Worm (Caenorhabditis elegans): ENCODE results near the gene M03A8.3.
A peak's percentile ranks its signal among the peaks of the same experiment; 100 is the strongest.

Gene M03A8.3

DNA sequence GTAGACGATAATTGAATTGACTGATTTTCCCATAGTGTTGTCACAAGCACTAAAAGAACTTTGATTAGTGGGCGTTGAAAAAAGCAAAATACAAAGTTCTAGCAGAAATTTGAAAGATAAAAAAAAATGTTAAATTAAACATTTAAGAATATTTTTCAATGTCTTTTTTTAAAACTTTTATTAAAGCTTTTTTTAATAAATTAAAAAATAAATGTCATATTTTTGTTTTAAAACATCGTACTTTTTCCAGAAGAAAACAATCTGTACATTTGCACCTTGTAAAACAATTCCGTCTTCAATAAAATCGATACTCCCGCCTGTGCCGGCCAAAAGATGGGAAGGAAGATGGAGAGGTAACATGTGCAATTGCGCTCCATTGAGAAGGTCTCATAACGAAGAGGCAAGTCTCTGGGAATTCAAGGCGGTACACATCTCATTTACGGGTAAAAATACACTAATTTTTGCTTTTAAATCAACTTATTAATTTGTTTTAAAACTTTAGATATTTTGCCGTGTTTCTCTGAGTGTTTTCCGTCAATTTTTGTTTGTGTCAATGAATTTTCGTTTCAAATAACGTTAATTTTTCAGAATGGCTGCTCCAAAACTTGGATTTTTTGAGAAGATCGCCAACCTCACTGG, 40.9 kb downstream of the M03A8.3 start, which contains the start of the genes glr-6 and asg-2 (continued):
- TF ChIP-seq pqm-1 (tag; optimal IDR thresholded peaks at IDR 0.05), result no peak
- no peak for TF ChIP-seq alr-1 (tag; optimal IDR thresholded peaks at IDR 0.05; ENCODE audit: borderline replicate concordance)
- TF ChIP-seq ama-1 (optimal IDR thresholded peaks at IDR 0.05), result no peak
- TF ChIP-seq sup-37 (GFP tag; optimal IDR thresholded peaks at IDR 0.05), result no peak
- TF ChIP-seq hlh-4 (tag; optimal IDR thresholded peaks at IDR 0.05), result no peak
- peak; percentile 86 for TF ChIP-seq nhr-77 (tag; optimal IDR thresholded peaks at IDR 0.05)
- peak; percentile 34 for TF ChIP-seq nhr-237 (tag; optimal IDR thresholded peaks at IDR 0.05)
- peak; percentile 32 for TF ChIP-seq nhr-11 (tag; optimal IDR thresholded peaks at IDR 0.05)
- no peak for TF ChIP-seq efl-3 (GFP tag; optimal IDR thresholded peaks at IDR 0.05)
- TF ChIP-seq Y116A8C.19 (tag; optimal IDR thresholded peaks at IDR 0.05; ENCODE audit: borderline replicate concordance), result no peak
- TF ChIP-seq blmp-1 (tag; optimal IDR thresholded peaks at IDR 0.05), result peak; percentile 76
- TF ChIP-seq lin-39 (tag; optimal IDR thresholded peaks at IDR 0.05), result peak; percentile 55
- TF ChIP-seq snpc-4 (tag; optimal IDR thresholded peaks at IDR 0.05), result peak; percentile 28
- TF ChIP-seq ceh-8 (GFP tag; optimal IDR thresholded peaks at IDR 0.05), result no peak
- peak; percentile 78 for TF ChIP-seq lin-13 (GFP tag; optimal IDR thresholded peaks at IDR 0.05)
- no peak for TF ChIP-seq fkh-4 (tag; optimal IDR thresholded peaks at IDR 0.05; ENCODE audit: borderline replicate concordance)
- no peak for TF ChIP-seq sptf-1 (tag; optimal IDR thresholded peaks at IDR 0.05)
- TF ChIP-seq nhr-71 (tag; optimal IDR thresholded peaks at IDR 0.05), result peak; percentile 90
- no peak for TF ChIP-seq ceh-90 (tag; optimal IDR thresholded peaks at IDR 0.05)
- no peak for TF ChIP-seq aly-2 (tag; optimal IDR thresholded peaks at IDR 0.05)
- TF ChIP-seq ceh-82 (tag; optimal IDR thresholded peaks at IDR 0.05), result peak; percentile 60 to 76 (median 62)
- TF ChIP-seq egl-13 (tag; optimal IDR thresholded peaks at IDR 0.05), result peak; percentile 12
- no peak for TF ChIP-seq mef-2 (tag; optimal IDR thresholded peaks at IDR 0.05)
- peak; percentile 74 to 81 for TF ChIP-seq efl-1 (optimal IDR thresholded peaks at IDR 0.05)
- peak; percentile 65 to 96 for TF ChIP-seq efl-1 (GFP tag; optimal IDR thresholded peaks at IDR 0.05 in 1 of 2)
- TF ChIP-seq C16A3.4 (tag; optimal IDR thresholded peaks at IDR 0.05), result peak; percentile 98
- TF ChIP-seq isw-1 (GFP tag; IDR thresholded peaks at IDR 0.05), result peak; percentile 46
- peak; percentile 78 for TF ChIP-seq nhr-90 (tag; optimal IDR thresholded peaks at IDR 0.05; ENCODE audit: poor library complexity)
- TF ChIP-seq unc-98 (GFP tag; IDR thresholded peaks at IDR 0.05), result no peak
- 0 out of 2 replicates have a peak, but pooled peaks have one; percentile 26 for TF ChIP-seq ceh-88 (GFP tag; IDR thresholded peaks at IDR 0.05)
- TF ChIP-seq elt-3 (tag; optimal IDR thresholded peaks at IDR 0.05), result peak in 3 of 6 experiments; percentile 26 to 70 (median 30)
- TF ChIP-seq unc-62 (GFP tag; optimal IDR thresholded peaks at IDR 0.05), result no peak
- TF ChIP-seq ets-5 (GFP tag; IDR thresholded peaks at IDR 0.05), result no peak

DNA sequence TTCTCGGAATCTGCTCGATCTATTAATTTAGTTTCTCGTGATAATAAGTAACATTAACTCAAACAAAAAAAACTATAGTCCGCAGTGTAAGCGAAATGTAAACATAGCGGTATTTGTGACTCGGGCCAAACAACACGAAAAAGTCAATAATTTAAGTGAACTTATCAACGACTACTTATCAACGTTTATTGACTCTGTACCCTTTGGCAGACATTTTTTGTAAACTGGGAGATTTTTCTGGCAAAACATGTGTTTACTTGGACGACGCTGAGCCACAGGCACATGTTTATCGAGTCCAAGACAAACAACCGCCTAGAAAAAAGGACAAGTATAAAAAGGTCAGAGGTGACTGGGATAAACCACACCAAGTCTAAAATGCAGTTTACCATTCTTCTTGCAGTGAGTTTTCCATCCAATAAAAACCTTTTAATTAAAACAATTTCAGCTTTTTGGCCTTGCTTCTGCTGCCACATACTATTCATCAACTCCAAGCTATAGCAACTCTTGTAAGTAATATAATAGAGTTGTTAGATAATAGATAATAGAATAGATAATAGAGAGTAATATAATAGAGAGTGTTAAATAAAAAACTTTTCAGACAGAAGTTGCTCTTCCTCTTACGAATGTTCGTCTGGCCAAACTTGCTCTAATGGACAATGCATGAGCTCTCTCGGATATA, 44.7 kb downstream of the M03A8.3 start, which contains the start of gene C53B7.3:
TSS of gene C53B7.3 (plus strand) at position 362 of the 679 bp plus-strand sequence.
- TF ChIP-seq tbx-2 (tag; optimal IDR thresholded peaks at IDR 0.05) (peak; percentile 66), unc-62 (GFP tag; optimal IDR thresholded peaks at IDR 0.05) (no peak), nhr-47 (tag; optimal IDR thresholded peaks at IDR 0.05) (no peak), nhr-20 (tag; optimal IDR thresholded peaks at IDR 0.05) (peak; percentile 13), lin-39 (tag; optimal IDR thresholded peaks at IDR 0.05) (no peak), efl-1 (optimal IDR thresholded peaks at IDR 0.05) (no peak), efl-1 (GFP tag; optimal IDR thresholded peaks at IDR 0.05 in 1 of 2) (peak in 1 of 2 experiments; percentile 47), nhr-77 (tag; optimal IDR thresholded peaks at IDR 0.05) (peak; percentile 47)

DNA sequence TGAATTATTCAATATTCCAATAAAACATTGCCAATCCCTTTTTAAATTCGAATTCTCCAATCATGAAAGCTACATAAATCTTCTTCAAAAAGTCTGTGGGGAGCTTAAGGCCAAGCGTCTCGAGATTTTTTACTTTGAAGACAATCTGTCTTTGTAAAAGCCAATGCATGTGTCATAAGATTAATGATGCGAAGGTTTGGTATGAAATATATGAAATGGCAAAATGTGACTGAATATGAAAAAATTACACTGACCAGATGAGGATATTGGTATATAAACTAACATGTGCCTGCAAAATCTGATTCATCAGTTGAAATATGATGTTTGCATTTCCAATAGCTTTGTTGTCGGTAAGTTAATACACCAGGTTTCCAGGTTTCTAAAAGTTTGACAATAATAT, 46.1 kb downstream of the M03A8.3 start, which contains the start of gene C53B7.2:
TSS of gene C53B7.2 (plus strand) at position 301 of the 400 bp plus-strand sequence.
- TF ChIP-seq zag-1 (tag; optimal IDR thresholded peaks at IDR 0.05) (no peak), lin-14 (GFP tag; optimal IDR thresholded peaks at IDR 0.05) (peak; percentile 5)
